Fruit fly (Drosophila melanogaster) whole organism, embryonic: ENCODE results near the gene Cdc42.

ENCODE experiments used
- CG10147 ChIP-seq: fragments of 200-800 bp; sonication (Bioruptor generic); optimal IDR thresholded peaks from 2 replicates; lab custom pipeline; 2019; ENCODE audit warnings: missing biosample characterization, mild to moderate bottlenecking, missing genetic modification characterization, moderate library complexity
- CG11504 ChIP-seq: fragments of 200-800 bp; sonication (Bioruptor generic); optimal IDR thresholded peaks from 3 replicates; lab custom pipeline; 2019; ENCODE audit warnings: missing biosample characterization, mild to moderate bottlenecking, missing genetic modification characterization, moderate library complexity
- CG12942 ChIP-seq: fragments of 200-800 bp; sonication (Bioruptor generic); optimal IDR thresholded peaks from 3 replicates; lab custom pipeline; 2016; ENCODE audit warnings: missing biosample characterization, missing genetic modification characterization
- CG14050 ChIP-seq: fragments of 200-800 bp; sonication (Bioruptor generic); IDR thresholded peaks from 3 replicates; pipeline ENCODE4 v1.3.6; 2022; ENCODE audit warnings: missing biosample characterization, missing genetic modification characterization
- CG15514 ChIP-seq: fragments of 200-800 bp; sonication (Bioruptor generic); optimal IDR thresholded peaks from 3 replicates; lab custom pipeline; 2017; ENCODE audit warnings: missing biosample characterization, missing genetic modification characterization, mild to moderate bottlenecking, moderate library complexity, missing genetic modification reagents
- CG16863 ChIP-seq: fragments of 200-800 bp; sonication (Bioruptor generic); optimal IDR thresholded peaks from 3 replicates; lab custom pipeline; 2016; ENCODE audit warnings: missing biosample characterization, missing genetic modification characterization
- CG18764 ChIP-seq: fragments of 200-800 bp; sonication (Bioruptor generic); optimal IDR thresholded peaks from 3 replicates; lab custom pipeline; 2016; ENCODE audit warnings: missing biosample characterization, missing genetic modification characterization
- CG30431 ChIP-seq: fragments of 200-800 bp; sonication (Bioruptor generic); optimal IDR thresholded peaks from 2 replicates; lab custom pipeline; 2017; ENCODE audit warnings: missing biosample characterization, missing genetic modification characterization
- CG3163 ChIP-seq: fragments of 200-800 bp; sonication (Bioruptor generic); optimal IDR thresholded peaks from 3 replicates; lab custom pipeline; 2016; ENCODE audit warnings: missing biosample characterization, missing genetic modification characterization
- CG34422 ChIP-seq: fragments of 200-800 bp; sonication (Bioruptor generic); IDR thresholded peaks from 3 replicates; pipeline ENCODE4 v1.3.6; 2022; ENCODE audit warnings: missing biosample characterization, missing genetic modification characterization
- CG4424 ChIP-seq: fragments of 200-800 bp; sonication (Bioruptor generic); optimal IDR thresholded peaks from 3 replicates; lab custom pipeline; 2016; ENCODE audit warnings: missing biosample characterization, missing genetic modification characterization
- CG4707 ChIP-seq: fragments of 200-800 bp; sonication (Bioruptor generic); optimal IDR thresholded peaks from 2 replicates; lab custom pipeline; 2018; ENCODE audit warnings: missing biosample characterization, mild to moderate bottlenecking, missing genetic modification characterization, moderate library complexity
- CG6765 ChIP-seq: fragments of 200-800 bp; sonication (Bioruptor generic); optimal IDR thresholded peaks from 3 replicates; lab custom pipeline; 2017; ENCODE audit warnings: missing biosample characterization, mild to moderate bottlenecking, missing genetic modification characterization
- CG6791 ChIP-seq: fragments of 200-800 bp; sonication (Bioruptor generic); IDR thresholded peaks from 3 replicates; pipeline ENCODE4 v1.3.6; 2022; ENCODE audit warnings: missing biosample characterization, missing genetic modification characterization; ENCODE audit not compliant: partially characterized antibody
- CG7556 ChIP-seq: fragments of 200-800 bp; sonication (Bioruptor generic); optimal IDR thresholded peaks from 2 replicates; lab custom pipeline; 2017; ENCODE audit warnings: missing biosample characterization, mild to moderate bottlenecking, missing genetic modification characterization
- CG7745 ChIP-seq: fragments of 200-800 bp; sonication (Bioruptor generic); optimal IDR thresholded peaks from 2 replicates; lab custom pipeline; 2018; ENCODE audit warnings: missing biosample characterization, mild to moderate bottlenecking, missing genetic modification characterization, moderate library complexity
- CG7786 ChIP-seq: fragments of 200-800 bp; sonication (Bioruptor generic); optimal IDR thresholded peaks from 2 replicates; lab custom pipeline; 2016; ENCODE audit warnings: missing biosample characterization, missing genetic modification characterization
- D ChIP-seq, 2 experiments: fragments of 200-800 bp in 1 of 2; fragments of >200 bp in 1 of 2; sonication (Bioruptor generic) in 1 of 2; optimal IDR thresholded peaks; 2 replicates in 1 of 2; 3 replicates in 1 of 2; lab custom pipeline; 2017; ENCODE audit warnings: mild to moderate bottlenecking in 1 of 2, missing biosample characterization in 1 of 2, missing genetic modification characterization in 1 of 2, missing genetic modification reagents in 1 of 2
- Dek ChIP-seq: fragments of 200-800 bp; sonication (Bioruptor generic); optimal IDR thresholded peaks from 3 replicates; lab custom pipeline; 2019; ENCODE audit warnings: missing biosample characterization, mild to moderate bottlenecking, missing genetic modification characterization, moderate library complexity
- Dll ChIP-seq: fragments of 200-800 bp; sonication (Bioruptor generic); IDR thresholded peaks from 4 replicates; pipeline ENCODE4 v1.3.6; 2022; ENCODE audit warnings: missing biosample characterization, missing genetic modification characterization; ENCODE audit not compliant: partially characterized antibody
- Ets97D ChIP-seq: fragments of 200-800 bp; sonication (Bioruptor generic); optimal IDR thresholded peaks from 3 replicates; lab custom pipeline; 2016; ENCODE audit warnings: missing biosample characterization, missing genetic modification characterization
- Lhr ChIP-seq: fragments of 200-800 bp; sonication (Bioruptor generic); optimal IDR thresholded peaks from 3 replicates; lab custom pipeline; 2017; ENCODE audit warnings: mild to moderate bottlenecking, missing biosample characterization, missing genetic modification reagents, missing genetic modification characterization
- Mes4 ChIP-seq: fragments of 200-800 bp; sonication (Bioruptor generic); optimal IDR thresholded peaks from 2 replicates; lab custom pipeline; 2016; ENCODE audit warnings: missing biosample characterization, missing genetic modification characterization
- Mrtf ChIP-seq: fragments of 200-800 bp; sonication (Bioruptor generic); IDR thresholded peaks from 3 replicates; pipeline ENCODE4 v1.3.6; 2022; ENCODE audit warnings: missing biosample characterization, missing genetic modification characterization
- Nf-YA ChIP-seq: fragments of 200-800 bp; sonication (Bioruptor generic); IDR thresholded peaks from 2 replicates; pipeline ENCODE4 v1.3.6; 2022; ENCODE audit warnings: missing biosample characterization, missing genetic modification characterization
- Ptx1 ChIP-seq: fragments of 200-800 bp; sonication (Bioruptor generic); IDR thresholded peaks from 2 replicates; pipeline ENCODE4 v1.3.6; 2022; ENCODE audit warnings: missing biosample characterization, missing genetic modification characterization
- Scr ChIP-seq: fragments of 200-800 bp; sonication (Bioruptor generic); IDR thresholded peaks from 2 replicates; pipeline ENCODE4 v1.3.6; 2022; ENCODE audit warnings: missing biosample characterization, missing genetic modification characterization; ENCODE audit not compliant: partially characterized antibody
- Sox102F ChIP-seq: fragments of 200-800 bp; sonication (Bioruptor generic); optimal IDR thresholded peaks from 2 replicates; lab custom pipeline; 2018; ENCODE audit warnings: missing biosample characterization, mild to moderate bottlenecking, missing genetic modification characterization, moderate library complexity
- Usf ChIP-seq: fragments of 200-800 bp; sonication (Bioruptor generic); optimal IDR thresholded peaks from 2 replicates; lab custom pipeline; 2017; ENCODE audit warnings: missing genotype, missing biosample characterization, missing genetic modification characterization
- bab2 ChIP-seq: fragments of 200-800 bp; sonication (Bioruptor generic); optimal IDR thresholded peaks from 2 replicates; lab custom pipeline; 2016; ENCODE audit warnings: missing biosample characterization, missing genetic modification characterization
- bowl ChIP-seq: fragments of 200-800 bp; sonication (Bioruptor generic); IDR thresholded peaks from 2 replicates; pipeline ENCODE4 v1.3.6; 2022; ENCODE audit warnings: missing biosample characterization, missing genetic modification characterization
- cas ChIP-seq: fragments of 200-800 bp; sonication (Bioruptor generic); IDR thresholded peaks from 2 replicates; pipeline ENCODE4 v1.3.6; 2022; ENCODE audit warnings: missing biosample characterization, missing genetic modification characterization
- chm ChIP-seq: fragments of 200-800 bp; sonication (Bioruptor generic); IDR thresholded peaks from 2 replicates; pipeline ENCODE4 v1.3.6; 2022; ENCODE audit warnings: missing biosample characterization, missing genetic modification characterization
- disco-r ChIP-seq: fragments of 200-800 bp; sonication (Bioruptor generic); optimal IDR thresholded peaks from 2 replicates; lab custom pipeline; 2016; ENCODE audit warnings: missing biosample characterization, missing genetic modification characterization
- dmrt11E ChIP-seq: fragments of 200-800 bp; sonication (Bioruptor generic); optimal IDR thresholded peaks from 3 replicates; lab custom pipeline; 2018; ENCODE audit warnings: missing biosample characterization, mild to moderate bottlenecking, missing genetic modification characterization, moderate library complexity
- emc ChIP-seq: fragments of 200-800 bp; sonication (Bioruptor generic); optimal IDR thresholded peaks from 2 replicates; lab custom pipeline; 2016; ENCODE audit warnings: missing biosample characterization, missing genetic modification characterization
- eyg ChIP-seq: fragments of 200-800 bp; sonication (Bioruptor generic); optimal IDR thresholded peaks from 3 replicates; lab custom pipeline; 2016; ENCODE audit warnings: missing biosample characterization, missing genetic modification characterization
- ftz-f1 ChIP-seq: fragments of 200-800 bp; sonication (Bioruptor generic); optimal IDR thresholded peaks from 2 replicates; lab custom pipeline; 2016; ENCODE audit warnings: missing biosample characterization, missing genetic modification characterization
- mam ChIP-seq: fragments of 200-800 bp; sonication (Bioruptor generic); optimal IDR thresholded peaks from 3 replicates; lab custom pipeline; 2016; ENCODE audit warnings: missing biosample characterization, missing genetic modification characterization
- nom ChIP-seq: fragments of 200-800 bp; sonication (Bioruptor generic); optimal IDR thresholded peaks from 2 replicates; lab custom pipeline; 2017; ENCODE audit warnings: missing biosample characterization, missing genetic modification characterization, mild to moderate bottlenecking, moderate library complexity, missing genetic modification reagents
- repo ChIP-seq: fragments of 200-800 bp; sonication (Bioruptor generic); optimal IDR thresholded peaks from 2 replicates; lab custom pipeline; 2016; ENCODE audit warnings: missing biosample characterization, missing genetic modification characterization
- ro ChIP-seq: fragments of 200-800 bp; sonication (Bioruptor generic); IDR thresholded peaks from 2 replicates; pipeline ENCODE4 v1.3.6; 2022; ENCODE audit warnings: missing biosample characterization, missing genetic modification characterization
- slbo ChIP-seq: fragments of 200-800 bp; sonication (Bioruptor generic); IDR thresholded peaks from 2 replicates; pipeline ENCODE4 v1.3.6; 2022; ENCODE audit warnings: missing biosample characterization, missing genetic modification characterization
- sqz ChIP-seq: fragments of 200-800 bp; sonication (Bioruptor generic); optimal IDR thresholded peaks from 3 replicates; lab custom pipeline; 2018; ENCODE audit warnings: missing biosample characterization, mild to moderate bottlenecking, missing genetic modification characterization
- sr ChIP-seq: fragments of 200-800 bp; sonication (Bioruptor generic); IDR thresholded peaks from 3 replicates; pipeline ENCODE4 v1.3.6; 2022; ENCODE audit warnings: missing biosample characterization, missing genetic modification characterization
- ssp ChIP-seq: fragments of 200-800 bp; sonication (Bioruptor generic); IDR thresholded peaks from 2 replicates; pipeline ENCODE4 v1.3.6; 2022; ENCODE audit warnings: missing biosample characterization, missing genetic modification characterization
- stc ChIP-seq: fragments of 200-800 bp; sonication (Bioruptor generic); IDR thresholded peaks from 2 replicates; pipeline ENCODE4 v1.3.6; 2022; ENCODE audit warnings: missing biosample characterization, missing genetic modification characterization
- stwl ChIP-seq: fragments of 200-800 bp; sonication (Bioruptor generic); optimal IDR thresholded peaks from 3 replicates; lab custom pipeline; 2018; ENCODE audit warnings: missing biosample characterization, mild to moderate bottlenecking, missing genetic modification characterization, moderate library complexity
- ttk ChIP-seq: fragments of 200-800 bp; sonication (Bioruptor generic); IDR thresholded peaks from 2 replicates; pipeline ENCODE4 v2.1.2; 2022; ENCODE audit warnings: missing biosample characterization, missing genetic modification characterization
- wor ChIP-seq: fragments of 200-800 bp; sonication (Bioruptor generic); IDR thresholded peaks from 2 replicates; pipeline ENCODE4 v1.3.6; 2022; ENCODE audit warnings: missing biosample characterization, missing genetic modification characterization
- zen ChIP-seq: fragments of 200-800 bp; sonication (Bioruptor generic); optimal IDR thresholded peaks from 3 replicates; lab custom pipeline; 2018; ENCODE audit warnings: missing biosample characterization, mild to moderate bottlenecking, missing genetic modification characterization, moderate library complexity

Gene Cdc42

dm6 chrX:19666991-19667409 is 29.9 kb upstream of the Cdc42 start, which contains the start of gene Zw (continued):
- TF ChIP-seq repo (GFP tag; lab: Kevin White, UChicago): no peak
- no peak for TF ChIP-seq stc
- no peak for TF ChIP-seq wor
- no peak for TF ChIP-seq Dek (tag; lab: Kevin White, UChicago)
- peak; percentile 26 for TF ChIP-seq Sox102F (GFP tag; lab: Kevin White, UChicago)
- 0 out of 3 replicates have a peak, but pooled peaks have one; percentile 22 for TF ChIP-seq CG6791 (GFP tag; lab: Robert Waterston, UW)
- TF ChIP-seq Ptx1 (GFP tag; lab: Robert Waterston, UW): peak; percentile 73
- TF ChIP-seq bab2 (GFP tag; lab: Kevin White, UChicago): peak; percentile 32
- no peak for TF ChIP-seq CG12942
- TF ChIP-seq ro: no peak
- no peak for TF ChIP-seq CG4707 (GFP tag; lab: Kevin White, UChicago)
- no peak for TF ChIP-seq ssp (GFP tag; lab: Robert Waterston, UW)
- peak; percentile 52 for TF ChIP-seq CG4424 (GFP tag; lab: Kevin White, UChicago)
- TF ChIP-seq slbo (GFP tag; lab: Robert Waterston, UW): peak; percentile 86
- no peak for TF ChIP-seq ftz-f1 (GFP tag; lab: Kevin White, UChicago)
- TF ChIP-seq CG10147 (GFP tag; lab: Kevin White, UChicago): no peak
- TF ChIP-seq CG3163 (GFP tag; lab: Kevin White, UChicago): no peak
- no peak for TF ChIP-seq Ets97D (GFP tag; lab: Kevin White, UChicago)
- peak; percentile 47 for TF ChIP-seq CG30431 (GFP tag; lab: Kevin White, UChicago)
- TF ChIP-seq CG14050 (GFP tag; lab: Robert Waterston, UW): no peak
- TF ChIP-seq Scr: peak; percentile 8; the same call in 1 of the 2 replicates
- peak; percentile 49 for TF ChIP-seq CG7786 (GFP tag; lab: Kevin White, UChicago)
- peak; percentile 5 for TF ChIP-seq sqz (GFP tag; lab: Kevin White, UChicago)
- TF ChIP-seq nom: peak; percentile 11
- TF ChIP-seq Dll (GFP tag; lab: Robert Waterston, UW): 0 out of 4 replicates have a peak, but pooled peaks have one; percentile 19
- no peak for TF ChIP-seq eyg (GFP tag; lab: Kevin White, UChicago)
- no peak for TF ChIP-seq chm (GFP tag; lab: Robert Waterston, UW)
- TF ChIP-seq CG7745 (tag; lab: Kevin White, UChicago): no peak
- no peak for TF ChIP-seq D (optimal IDR thresholded peaks at IDR 0.05; lab: Kevin White, UChicago)
- TF ChIP-seq D (GFP tag; optimal IDR thresholded peaks at IDR 0.05; lab: Kevin White, UChicago): no peak
- peak; percentile 11 for TF ChIP-seq CG18764
- no peak for TF ChIP-seq CG7556
- TF ChIP-seq CG11504 (tag; lab: Kevin White, UChicago): peak; percentile 35
- no peak for TF ChIP-seq emc
- TF ChIP-seq CG6765 (GFP tag; lab: Kevin White, UChicago): no peak
- TF ChIP-seq disco-r (GFP tag; lab: Kevin White, UChicago): no peak
- peak; percentile 72; the same call in 2 of the 3 replicates for TF ChIP-seq CG34422 (GFP tag; lab: Robert Waterston, UW)
- peak; percentile 47 for TF ChIP-seq CG16863 (GFP tag; lab: Kevin White, UChicago)
- TF ChIP-seq sr: no peak; the same call in 2 of the 3 replicates
- peak; percentile 35 for TF ChIP-seq Usf (GFP tag; lab: Kevin White, UChicago)
- TF ChIP-seq cas (GFP tag; lab: Robert Waterston, UW): no peak
- no peak for TF ChIP-seq Nf-YA (GFP tag; lab: Robert Waterston, UW)
- TF ChIP-seq stwl (tag; lab: Kevin White, UChicago): no peak
- peak; percentile 45; the same call in 1 of the 2 replicates for TF ChIP-seq ttk (GFP tag; lab: Robert Waterston, UW)
- peak; percentile 64; the same call in 2 of the 3 replicates for TF ChIP-seq Mrtf (GFP tag; lab: Robert Waterston, UW)
- TF ChIP-seq Mes4 (GFP tag; lab: Kevin White, UChicago): peak; percentile 19
- TF ChIP-seq bowl (GFP tag; lab: Robert Waterston, UW): no peak
- TF ChIP-seq mam (GFP tag; lab: Kevin White, UChicago): peak; percentile 61
- TF ChIP-seq CG15514 (GFP tag; lab: Kevin White, UChicago): peak; percentile 7
- TF ChIP-seq Lhr (GFP tag; lab: Kevin White, UChicago): no peak
- peak; percentile 30 for TF ChIP-seq dmrt11E (tag; lab: Kevin White, UChicago)
- peak; percentile 20 for TF ChIP-seq zen
